Worm (Caenorhabditis elegans) whole organism, L1 larva: ENCODE measurements around the gene B0496.6.

ENCODE experiments used
- C16A3.4 ChIP-seq: fragments of 150-350 bp; optimal IDR thresholded peaks from 2 replicates; lab custom pipeline; 2014; ENCODE audit warnings: missing biosample characterization, missing genetic modification characterization
- fkh-10 ChIP-seq: sonication (generic microtip); optimal IDR thresholded peaks from 2 replicates; lab custom pipeline; 2017; ENCODE audit warnings: missing biosample characterization, missing genetic modification reagents, missing genetic modification characterization
- pax-3 ChIP-seq: fragments of 200-800 bp; sonication (Bioruptor generic); optimal IDR thresholded peaks from 2 replicates; lab custom pipeline; 2018; ENCODE audit warnings: mild to moderate bottlenecking, missing genetic modification characterization, moderate library complexity, missing compliant biosample characterization

DNA sequence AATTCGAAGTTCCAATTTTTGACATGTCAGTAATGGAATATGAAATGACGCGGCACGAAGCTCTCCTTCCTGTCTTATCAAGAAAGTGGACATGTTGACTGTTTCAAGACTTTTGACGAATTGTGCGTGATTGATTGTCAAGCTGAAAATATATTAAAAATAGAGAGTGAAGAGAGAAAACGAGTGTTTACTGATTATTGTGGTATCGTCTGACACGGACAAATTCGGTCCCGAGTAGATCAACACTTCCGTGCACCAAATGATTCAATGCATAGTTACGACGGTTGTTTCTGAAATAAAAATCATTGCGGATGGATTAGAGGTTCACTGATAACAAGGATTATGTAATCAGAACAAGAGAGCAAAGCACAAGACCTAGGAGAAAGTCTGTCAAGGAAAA, 48.3 kb downstream of the B0496.6 start:
- TF ChIP-seq fkh-10 (GFP tag; lab: Kevin White, UChicago) (no peak), pax-3 (tag; lab: Kevin White, UChicago) (no peak), C16A3.4 (no peak)
